Fruit fly (Drosophila melanogaster) whole organism: ENCODE measurements around the gene Vtld.

Experiments
- CG8478 ChIP-seq: fragments of >200 bp; optimal IDR thresholded peaks from 2 replicates; lab custom pipeline; 2018; ENCODE audit warnings: inconsistent platforms
- Dll ChIP-seq: fragments of >200 bp; optimal IDR thresholded peaks from 2 replicates; lab custom pipeline; 2017
- EcR ChIP-seq, 2 experiments: fragments of >200 bp; optimal IDR thresholded peaks; 2 replicates each; lab custom pipeline; 2017; ENCODE audit warnings: missing biosample characterization in 2 of 2, missing genetic modification characterization in 2 of 2, missing genetic modification reagents in 2 of 2
- psq ChIP-seq: fragments of >200 bp; optimal IDR thresholded peaks from 2 replicates; lab custom pipeline; 2017
- usp ChIP-seq: fragments of >200 bp; optimal IDR thresholded peaks from 2 replicates; lab custom pipeline; 2017; ENCODE audit warnings: missing biosample characterization, missing genetic modification characterization, mixed read lengths

DNA sequence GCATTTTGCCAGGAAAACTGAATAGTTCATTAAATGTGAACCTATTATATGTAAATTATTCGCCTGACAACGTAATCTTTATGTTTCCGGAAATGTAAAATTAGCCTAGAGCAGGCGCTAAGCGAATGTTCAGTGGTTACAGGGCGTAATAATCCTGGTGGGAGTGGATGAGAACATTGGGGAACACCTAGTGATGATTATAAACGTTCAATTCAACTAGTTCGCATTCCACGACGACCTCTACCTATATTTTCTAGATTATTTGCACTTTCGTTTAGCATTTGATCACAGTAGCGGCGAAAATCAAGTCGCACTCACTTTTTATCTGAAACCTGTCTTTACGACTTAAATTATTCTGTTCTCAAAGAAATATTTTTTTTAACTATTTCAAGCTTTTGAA, 47.3 kb downstream of the Vtld start:
- TF ChIP-seq usp (GFP tag; lab: Kevin White, UChicago): no peak
- TF ChIP-seq EcR (GFP tag; optimal IDR thresholded peaks at IDR 0.05; lab: Kevin White, UChicago): no peak
- no peak for TF ChIP-seq CG8478 (lab: Kevin White, UChicago)
- TF ChIP-seq psq (lab: Kevin White, UChicago): no peak
- no peak for TF ChIP-seq Dll
